Worm (Caenorhabditis elegans) whole organism, young adult: ENCODE results near the gene W04G3.5.

Source experiments
- F57C9.4 ChIP-seq: sonication (generic microtip); optimal IDR thresholded peaks from 2 replicates; lab custom pipeline; 2017; ENCODE audit warnings: mild to moderate bottlenecking, missing genetic modification characterization, missing compliant biosample characterization
- T26A5.8 ChIP-seq: sonication (generic microtip); optimal IDR thresholded peaks from 2 replicates; lab custom pipeline; 2016; ENCODE audit warnings: missing genetic modification characterization, missing compliant biosample characterization
- ama-1 ChIP-seq, 3 experiments: fragments of 150-350 bp in 1 of 3; sonication (generic microtip) in 2 of 3; optimal IDR thresholded peaks; 2 replicates each; lab custom pipeline; 2014 to 2018; ENCODE audit warnings: missing biosample characterization in 2 of 3, missing genetic modification characterization in 2 of 3, missing genetic modification reagents in 2 of 3
- fkh-3 ChIP-seq: sonication (generic microtip); optimal IDR thresholded peaks from 2 replicates; lab custom pipeline; 2016; ENCODE audit warnings: mild to moderate bottlenecking, missing genetic modification characterization, missing compliant biosample characterization
- lag-1 ChIP-seq: fragments of 200-800 bp; sonication (Bioruptor generic); IDR thresholded peaks from 2 replicates; pipeline ENCODE4 v1.3.6; 2022; ENCODE audit warnings: missing genetic modification reagents, missing genetic modification characterization, missing compliant biosample characterization
- let-607 ChIP-seq, 2 experiments: fragments of 200-800 bp in 1 of 2; sonication (Bioruptor generic) in 1 of 2; sonication (generic microtip) in 1 of 2; optimal IDR thresholded peaks; 2 replicates each; lab custom pipeline; 2016 to 2018; ENCODE audit warnings: mild to moderate bottlenecking in 2 of 2, missing compliant biosample characterization in 2 of 2, missing genetic modification characterization in 2 of 2, moderate library complexity in 2 of 2, missing genotype in 1 of 2
- snpc-4 ChIP-seq, 5 experiments: fragments of 150-350 bp in 1 of 5; sonication (generic microtip) in 4 of 5; optimal IDR thresholded peaks; 2 replicates each; lab custom pipeline; 2014 to 2018; ENCODE audit warnings: missing genetic modification characterization in 5 of 5, missing biosample characterization in 3 of 5, antibody characterized with exemption in 2 of 5, mild to moderate bottlenecking in 2 of 5, missing compliant biosample characterization in 2 of 5, missing genotype in 2 of 5, moderate library complexity in 2 of 5, missing genetic modification reagents in 1 of 5
- unc-130 ChIP-seq: sonication (generic microtip); optimal IDR thresholded peaks from 2 replicates; lab custom pipeline; 2016; ENCODE audit warnings: missing genetic modification reagents, missing genetic modification characterization, missing compliant biosample characterization

ce11 chrX:11033952-11034287 is 39.5 kb upstream of the W04G3.5 start:
- TF ChIP-seq F57C9.4, result no peak
- TF ChIP-seq lag-1 (GFP tag; lab: Robert Waterston, UW), result no peak
- TF ChIP-seq let-607 (tag; optimal IDR thresholded peaks at IDR 0.05; lab: Kevin White, UChicago), result no peak
- TF ChIP-seq T26A5.8 (tag; lab: Kevin White, UChicago), result no peak
- no peak for TF ChIP-seq fkh-3
- TF ChIP-seq snpc-4 (GFP tag; optimal IDR thresholded peaks at IDR 0.05; lab: Kevin White, UChicago), result no peak
- no peak for TF ChIP-seq snpc-4 (tag; optimal IDR thresholded peaks at IDR 0.05; lab: Kevin White, UChicago)
- no peak for TF ChIP-seq ama-1 (optimal IDR thresholded peaks at IDR 0.05; lab: Kevin White, UChicago)
- no peak for TF ChIP-seq ama-1 (GFP tag; optimal IDR thresholded peaks at IDR 0.05; lab: Kevin White, UChicago)
- no peak for TF ChIP-seq unc-130 (GFP tag; lab: Kevin White, UChicago)
